Fruit fly (Drosophila melanogaster) whole organism, prepupa: ENCODE data around the gene ORMDL.

Source experiments
- Blimp-1 ChIP-seq: fragments of 200-800 bp; sonication (Bioruptor generic); optimal IDR thresholded peaks from 3 replicates; lab custom pipeline; 2017; ENCODE audit warnings: missing biosample characterization, missing genetic modification characterization, mild to moderate bottlenecking, moderate library complexity, missing genetic modification reagents
- CG10631 ChIP-seq: fragments of 200-800 bp; sonication (Bioruptor generic); optimal IDR thresholded peaks from 2 replicates; lab custom pipeline; 2016; ENCODE audit warnings: missing biosample characterization, missing genetic modification characterization
- CG11294 ChIP-seq: fragments of 200-800 bp; sonication (Bioruptor generic); IDR thresholded peaks from 2 replicates; pipeline ENCODE4 v1.3.6; 2022; ENCODE audit warnings: missing biosample characterization, missing genetic modification characterization
- CG11762 ChIP-seq: fragments of 200-800 bp; sonication (Bioruptor generic); optimal IDR thresholded peaks from 3 replicates; lab custom pipeline; 2016; ENCODE audit warnings: missing biosample characterization, missing genetic modification characterization; ENCODE audit not compliant: insufficient read depth
- CG11902 ChIP-seq: fragments of 200-800 bp; sonication (Bioruptor generic); optimal IDR thresholded peaks from 3 replicates; lab custom pipeline; 2016; ENCODE audit warnings: missing biosample characterization, missing genetic modification characterization
- CG15336 ChIP-seq: fragments of 200-800 bp; sonication (Bioruptor generic); IDR thresholded peaks from 2 replicates; pipeline ENCODE4 v1.3.6; 2022; ENCODE audit warnings: missing biosample characterization, missing genetic modification characterization
- CG1621 ChIP-seq: fragments of 200-800 bp; sonication (Bioruptor generic); optimal IDR thresholded peaks from 3 replicates; lab custom pipeline; 2018; ENCODE audit warnings: missing biosample characterization, mild to moderate bottlenecking, missing genetic modification characterization
- CG3032 ChIP-seq: fragments of 200-800 bp; optimal IDR thresholded peaks from 2 replicates; lab custom pipeline; 2019; ENCODE audit warnings: missing biosample characterization, mild to moderate bottlenecking, missing genetic modification characterization, moderate library complexity
- CG31627 ChIP-seq: fragments of 200-800 bp; sonication (Bioruptor generic); optimal IDR thresholded peaks from 3 replicates; lab custom pipeline; 2016; ENCODE audit warnings: missing biosample characterization, missing genetic modification characterization
- CG32006 ChIP-seq: fragments of 200-800 bp; sonication (Bioruptor generic); optimal IDR thresholded peaks from 3 replicates; lab custom pipeline; 2017; ENCODE audit warnings: missing biosample characterization, mild to moderate bottlenecking, missing genetic modification characterization
- CG34406 ChIP-seq: fragments of 200-800 bp; sonication (Bioruptor generic); optimal IDR thresholded peaks from 3 replicates; lab custom pipeline; 2016; ENCODE audit warnings: missing biosample characterization, missing genetic modification characterization
- CG4318 ChIP-seq: fragments of 200-800 bp; sonication (Bioruptor generic); optimal IDR thresholded peaks from 3 replicates; lab custom pipeline; 2017; ENCODE audit warnings: missing biosample characterization, mild to moderate bottlenecking, missing genetic modification characterization
- CG6163 ChIP-seq: fragments of 200-800 bp; sonication (Bioruptor generic); IDR thresholded peaks from 3 replicates; pipeline ENCODE4 v1.3.6; 2022; ENCODE audit warnings: missing biosample characterization, missing genetic modification characterization
- CG6276 ChIP-seq: fragments of 200-800 bp; sonication (Bioruptor generic); optimal IDR thresholded peaks from 2 replicates; lab custom pipeline; 2017; ENCODE audit warnings: missing biosample characterization, mild to moderate bottlenecking, missing genetic modification characterization
- CG6792 ChIP-seq: fragments of 200-800 bp; sonication (Bioruptor generic); optimal IDR thresholded peaks from 3 replicates; lab custom pipeline; 2016; ENCODE audit warnings: missing biosample characterization, missing genetic modification characterization
- CG6808 ChIP-seq: fragments of 200-800 bp; sonication (Bioruptor generic); optimal IDR thresholded peaks from 3 replicates; lab custom pipeline; 2017; ENCODE audit warnings: missing biosample characterization, missing genetic modification characterization, mild to moderate bottlenecking, moderate library complexity, missing genetic modification reagents
- CG6854 ChIP-seq: fragments of 200-800 bp; sonication (Bioruptor generic); optimal IDR thresholded peaks from 2 replicates; lab custom pipeline; 2017; ENCODE audit warnings: missing biosample characterization, mild to moderate bottlenecking, missing genetic modification characterization
- CG7368 ChIP-seq: fragments of 200-800 bp; sonication (Bioruptor generic); optimal IDR thresholded peaks from 3 replicates; lab custom pipeline; 2016; ENCODE audit warnings: missing biosample characterization, missing genetic modification characterization
- CG8119 ChIP-seq: fragments of 200-800 bp; sonication (Bioruptor generic); IDR thresholded peaks from 3 replicates; pipeline ENCODE4 v1.3.6; 2022; ENCODE audit warnings: missing biosample characterization, missing genetic modification characterization
- CG8319 ChIP-seq: fragments of 200-800 bp; sonication (Bioruptor generic); optimal IDR thresholded peaks from 3 replicates; lab custom pipeline; 2016; ENCODE audit warnings: missing biosample characterization, missing genetic modification characterization
- CG9139 ChIP-seq: fragments of 200-800 bp; sonication (Bioruptor generic); optimal IDR thresholded peaks from 3 replicates; lab custom pipeline; 2017; ENCODE audit warnings: missing biosample characterization, mild to moderate bottlenecking, missing genetic modification characterization
- Eip75B ChIP-seq: fragments of 200-800 bp; sonication (Bioruptor generic); optimal IDR thresholded peaks from 3 replicates; lab custom pipeline; 2016; ENCODE audit warnings: missing biosample characterization, missing genetic modification characterization
- Eip93F ChIP-seq: fragments of 200-800 bp; sonication (Bioruptor generic); optimal IDR thresholded peaks from 2 replicates; lab custom pipeline; 2016; ENCODE audit warnings: missing biosample characterization, mild to moderate bottlenecking, missing genetic modification characterization
- Ets21C ChIP-seq: fragments of 200-800 bp; sonication (Bioruptor generic); optimal IDR thresholded peaks from 3 replicates; lab custom pipeline; 2016; ENCODE audit warnings: missing biosample characterization, missing genetic modification characterization
- Ets96B ChIP-seq: fragments of 200-800 bp; optimal IDR thresholded peaks from 2 replicates; lab custom pipeline; 2019; ENCODE audit warnings: missing biosample characterization, mild to moderate bottlenecking, missing genetic modification characterization, moderate library complexity
- Hr38 ChIP-seq: sonication (Bioruptor generic); optimal IDR thresholded peaks from 2 replicates; lab custom pipeline; 2016; ENCODE audit warnings: missing biosample characterization, missing genetic modification characterization
- Hr39 ChIP-seq: fragments of 200-800 bp; sonication (Bioruptor generic); optimal IDR thresholded peaks from 2 replicates; lab custom pipeline; 2016; ENCODE audit warnings: missing biosample characterization, missing genetic modification characterization
- Hr4 ChIP-seq: fragments of 200-800 bp; sonication (Bioruptor generic); optimal IDR thresholded peaks from 3 replicates; lab custom pipeline; 2016; ENCODE audit warnings: missing biosample characterization, missing genetic modification characterization
- Met ChIP-seq: fragments of 200-800 bp; sonication (Bioruptor generic); optimal IDR thresholded peaks from 3 replicates; lab custom pipeline; 2016; ENCODE audit warnings: missing biosample characterization, missing genetic modification characterization
- OdsH ChIP-seq: fragments of 200-800 bp; sonication (Bioruptor generic); optimal IDR thresholded peaks from 3 replicates; lab custom pipeline; 2016; ENCODE audit warnings: missing biosample characterization, missing genetic modification characterization
- Smox ChIP-seq: fragments of 200-800 bp; sonication (Bioruptor generic); optimal IDR thresholded peaks from 3 replicates; lab custom pipeline; 2016; ENCODE audit warnings: missing biosample characterization, missing genetic modification characterization
- Sox102F ChIP-seq: fragments of 200-800 bp; sonication (Bioruptor generic); optimal IDR thresholded peaks from 2 replicates; lab custom pipeline; 2016; ENCODE audit warnings: missing biosample characterization, mild to moderate bottlenecking, missing genetic modification characterization
- Sox14 ChIP-seq: fragments of 200-800 bp; sonication (Bioruptor generic); optimal IDR thresholded peaks from 3 replicates; lab custom pipeline; 2016; ENCODE audit warnings: missing biosample characterization, missing genetic modification characterization
- Sox15 ChIP-seq: fragments of 200-800 bp; sonication (Bioruptor generic); optimal IDR thresholded peaks from 3 replicates; lab custom pipeline; 2016; ENCODE audit warnings: missing biosample characterization, missing genetic modification characterization
- achi ChIP-seq: fragments of 200-800 bp; sonication (Bioruptor generic); optimal IDR thresholded peaks from 3 replicates; lab custom pipeline; 2016; ENCODE audit warnings: missing biosample characterization, missing genetic modification characterization
- cyc ChIP-seq: fragments of 200-800 bp; sonication (Bioruptor generic); optimal IDR thresholded peaks from 3 replicates; lab custom pipeline; 2016; ENCODE audit warnings: missing biosample characterization, missing genetic modification characterization
- dac ChIP-seq: fragments of 200-800 bp; sonication (Bioruptor generic); optimal IDR thresholded peaks from 2 replicates; lab custom pipeline; 2017; ENCODE audit warnings: missing biosample characterization, mild to moderate bottlenecking, missing genetic modification characterization
- dsx ChIP-seq: fragments of 200-800 bp; optimal IDR thresholded peaks from 3 replicates; lab custom pipeline; 2019; ENCODE audit warnings: missing biosample characterization, mild to moderate bottlenecking, missing genetic modification characterization, moderate library complexity; ENCODE audit not compliant: poor library complexity, severe bottlenecking
- eg ChIP-seq: fragments of 200-800 bp; sonication (Bioruptor generic); IDR thresholded peaks from 3 replicates; pipeline ENCODE4 v1.3.6; 2022; ENCODE audit warnings: missing biosample characterization, missing genetic modification characterization
- esn ChIP-seq: fragments of 200-800 bp; sonication (Bioruptor generic); optimal IDR thresholded peaks from 2 replicates; lab custom pipeline; 2016; ENCODE audit warnings: missing biosample characterization, mild to moderate bottlenecking, missing genetic modification characterization, moderate library complexity
- fd59A ChIP-seq: fragments of 200-800 bp; sonication (Bioruptor generic); optimal IDR thresholded peaks from 2 replicates; lab custom pipeline; 2017; ENCODE audit warnings: missing biosample characterization, mild to moderate bottlenecking, missing genetic modification characterization, missing genetic modification reagents
- fd85E ChIP-seq: fragments of 200-800 bp; sonication (Bioruptor generic); optimal IDR thresholded peaks from 3 replicates; lab custom pipeline; 2016; ENCODE audit warnings: missing biosample characterization, missing genetic modification characterization
- lz ChIP-seq: fragments of 200-800 bp; sonication (Bioruptor generic); optimal IDR thresholded peaks from 3 replicates; lab custom pipeline; 2016; ENCODE audit warnings: missing biosample characterization, missing genetic modification characterization
- pdm3 ChIP-seq: fragments of 200-800 bp; sonication (Bioruptor generic); optimal IDR thresholded peaks from 3 replicates; lab custom pipeline; 2016; ENCODE audit warnings: missing biosample characterization, missing genetic modification characterization
- salr ChIP-seq, 2 experiments: fragments of 200-800 bp; sonication (Bioruptor generic); optimal IDR thresholded peaks; 3 replicates each; lab custom pipeline; 2016 to 2018; ENCODE audit warnings: missing biosample characterization in 2 of 2, missing genetic modification characterization in 2 of 2, mild to moderate bottlenecking in 1 of 2
- spab ChIP-seq: fragments of 200-800 bp; sonication (Bioruptor generic); optimal IDR thresholded peaks from 2 replicates; lab custom pipeline; 2017; ENCODE audit warnings: missing biosample characterization, mild to moderate bottlenecking, missing genetic modification characterization, missing genetic modification reagents
- ss ChIP-seq, 2 experiments: fragments of 200-800 bp; sonication (Bioruptor generic); optimal IDR thresholded peaks; 2 replicates in 1 of 2; 3 replicates in 1 of 2; lab custom pipeline; 2017 to 2018; ENCODE audit warnings: mild to moderate bottlenecking in 2 of 2, missing biosample characterization in 2 of 2, missing genetic modification characterization in 2 of 2, moderate library complexity in 1 of 2
- svp ChIP-seq: fragments of 200-800 bp; sonication (Bioruptor generic); peaks from one replicate; lab custom pipeline; 2016; ENCODE audit warnings: missing biosample characterization, missing genetic modification characterization
- topi ChIP-seq: fragments of 200-800 bp; sonication (Bioruptor generic); optimal IDR thresholded peaks from 3 replicates; lab custom pipeline; 2016; ENCODE audit warnings: missing biosample characterization, missing genetic modification characterization
- vri ChIP-seq: fragments of 200-800 bp; sonication (Bioruptor generic); optimal IDR thresholded peaks from 3 replicates; lab custom pipeline; 2016; ENCODE audit warnings: missing biosample characterization, mild to moderate bottlenecking, missing genetic modification characterization

Gene ORMDL

dm6 chr3L:21639059-21639458, 4.0 kb downstream of the ORMDL start, which contains the start of gene CG32445:
CG32445 (plus strand) TSS chr3L:21639359.
- TF ChIP-seq esn (GFP tag; lab: Kevin White, UChicago) (no peak), Hr38 (GFP tag; lab: Kevin White, UChicago) (no peak)

- TF ChIP-seq topi (GFP tag; lab: Kevin White, UChicago): no peak
- TF ChIP-seq CG10631: no peak
- no peak for TF ChIP-seq dsx (GFP tag; lab: Kevin White, UChicago)
- TF ChIP-seq Hr4 (GFP tag; lab: Kevin White, UChicago): no peak
- TF ChIP-seq CG31627 (GFP tag; lab: Kevin White, UChicago): no peak
- TF ChIP-seq Ets96B (tag; lab: Kevin White, UChicago): no peak
- peak; percentile 60 for TF ChIP-seq CG6163 (GFP tag; lab: Robert Waterston, UW)
- TF ChIP-seq achi: no peak
- TF ChIP-seq CG11294 (GFP tag; lab: Robert Waterston, UW): no peak
- TF ChIP-seq Eip93F (GFP tag; lab: Kevin White, UChicago): no peak
- peak; percentile 41 for TF ChIP-seq CG3032 (tag; lab: Kevin White, UChicago)
- TF ChIP-seq cyc: no peak
- TF ChIP-seq Met (GFP tag; lab: Kevin White, UChicago): no peak
- no peak for TF ChIP-seq pdm3 (GFP tag; lab: Kevin White, UChicago)
- TF ChIP-seq CG4318: no peak
- no peak for TF ChIP-seq spab (GFP tag; lab: Kevin White, UChicago)
- TF ChIP-seq Sox14: peak; percentile 47
- TF ChIP-seq Sox102F: no peak
- peak; percentile 25; the same call in 1 of the 2 replicates for TF ChIP-seq CG15336 (GFP tag; lab: Robert Waterston, UW)
- no peak for TF ChIP-seq CG9139 (GFP tag; lab: Kevin White, UChicago)
- TF ChIP-seq Blimp-1 (GFP tag; lab: Kevin White, UChicago): no peak
- TF ChIP-seq salr (GFP tag; optimal IDR thresholded peaks at IDR 0.05; lab: Kevin White, UChicago): no peak
- no peak for TF ChIP-seq Smox (GFP tag; lab: Kevin White, UChicago)
- TF ChIP-seq eg (GFP tag; lab: Robert Waterston, UW): peak; percentile 36; the same call in 1 of the 3 replicates
- TF ChIP-seq CG11902: no peak
- TF ChIP-seq CG11762 (GFP tag; lab: Kevin White, UChicago): no peak
- peak; percentile 100 for TF ChIP-seq CG6808 (GFP tag; lab: Kevin White, UChicago)
- no peak for TF ChIP-seq CG6276 (GFP tag; lab: Kevin White, UChicago)
- peak; percentile 54 for TF ChIP-seq CG6854
- TF ChIP-seq Eip75B (GFP tag; lab: Kevin White, UChicago): no peak
- TF ChIP-seq Sox15: no peak
- TF ChIP-seq svp (GFP tag; lab: Kevin White, UChicago): peak; percentile 66
- TF ChIP-seq CG7368 (GFP tag; lab: Kevin White, UChicago): no peak
- TF ChIP-seq ss (GFP tag; optimal IDR thresholded peaks at IDR 0.05; lab: Kevin White, UChicago): peak in 1 of 2 experiments; percentile 38
- no peak for TF ChIP-seq CG32006
- TF ChIP-seq fd59A: no peak
- peak; percentile 38; the same call in 2 of the 3 replicates for TF ChIP-seq CG8119
- TF ChIP-seq Hr38 (GFP tag; lab: Kevin White, UChicago): no peak
- TF ChIP-seq CG6792 (GFP tag; lab: Kevin White, UChicago): no peak
- no peak for TF ChIP-seq CG8319 (GFP tag; lab: Kevin White, UChicago)
- TF ChIP-seq vri (GFP tag; lab: Kevin White, UChicago): no peak
- no peak for TF ChIP-seq CG34406 (GFP tag; lab: Kevin White, UChicago)
- no peak for TF ChIP-seq lz (GFP tag; lab: Kevin White, UChicago)
- TF ChIP-seq OdsH (GFP tag; lab: Kevin White, UChicago): no peak
- TF ChIP-seq CG1621 (tag; lab: Kevin White, UChicago): peak; percentile 42
- TF ChIP-seq Ets21C (GFP tag; lab: Kevin White, UChicago): no peak
- TF ChIP-seq dac (GFP tag; lab: Kevin White, UChicago): no peak
- TF ChIP-seq fd85E (GFP tag; lab: Kevin White, UChicago): no peak
- TF ChIP-seq Hr39 (GFP tag; lab: Kevin White, UChicago): no peak
These were observed 5.7 kb downstream of the ORMDL start, which contains the start of gene Atox1 for dm6 chr3L:21640815-21641214. Atox1 (plus strand) TSS chr3L:21640995.
